Fruit fly (Drosophila melanogaster): Measurements from ENCODE around the gene lili.

Gene lili

dm6 chr3R:24816993-24817854 is 3.4 kb upstream of the lili start, which contains the start of the genes CG5808 and Saf-B:
Gene CG5808, minus strand, starts transcription at chr3R:24817007.
Gene Saf-B, plus strand, starts transcription at chr3R:24817464.
- TF ChIP-seq dmrt93B (GFP tag; optimal IDR thresholded peaks at IDR 0.05) (no peak), psq (GFP tag; optimal IDR thresholded peaks at IDR 0.05) (peak; percentile 27), Hr83 (GFP tag; optimal IDR thresholded peaks at IDR 0.05; ENCODE audit: poor library complexity, severe bottlenecking) (peak; percentile 22), Rel (GFP tag; optimal IDR thresholded peaks at IDR 0.05) (no peak), Rel (tag; optimal IDR thresholded peaks at IDR 0.05) (peak; percentile 19), CrebA (GFP tag; optimal IDR thresholded peaks at IDR 0.05; ENCODE audit: borderline replicate concordance) (no peak), N (GFP tag; optimal IDR thresholded peaks at IDR 0.05) (no peak)

- TF ChIP-seq GATAd (GFP tag; optimal IDR thresholded peaks at IDR 0.05), result no peak
- TF ChIP-seq Sp1 (GFP tag; optimal IDR thresholded peaks at IDR 0.05), result no peak
- no peak for TF ChIP-seq sv (GFP tag; optimal IDR thresholded peaks at IDR 0.05)
- no peak for TF ChIP-seq dsf (GFP tag; optimal IDR thresholded peaks at IDR 0.05; ENCODE audit: borderline replicate concordance)
- no peak for TF ChIP-seq dl (GFP tag; optimal IDR thresholded peaks at IDR 0.05; ENCODE audit: insufficient read depth in 1 of 2, partially characterized antibody in 2 of 2)
- TF ChIP-seq Myc (optimal IDR thresholded peaks at IDR 0.05), result no peak
- TF ChIP-seq brk (GFP tag; optimal IDR thresholded peaks at IDR 0.05), result no peak
- TF ChIP-seq Hnf4 (GFP tag; optimal IDR thresholded peaks at IDR 0.05), result no peak
- TF ChIP-seq lola (GFP tag; optimal IDR thresholded peaks at IDR 0.05), result no peak
- TF ChIP-seq CG9705 (GFP tag; optimal IDR thresholded peaks at IDR 0.05), result no peak
- TF ChIP-seq CrebA (GFP tag; optimal IDR thresholded peaks at IDR 0.05; ENCODE audit: borderline replicate concordance), result no peak
- no peak for TF ChIP-seq Hr78 (GFP tag; optimal IDR thresholded peaks at IDR 0.05)
- TF ChIP-seq Dif (GFP tag; optimal IDR thresholded peaks at IDR 0.05; ENCODE audit: partially characterized antibody), result no peak
- TF ChIP-seq sage (GFP tag; optimal IDR thresholded peaks at IDR 0.05), result no peak
Observed at dm6 chr3R:24812987-24813636, 700 bp downstream of the lili start.

- TF ChIP-seq rgr (GFP tag; optimal IDR thresholded peaks at IDR 0.05) (no peak), Mio (GFP tag; optimal IDR thresholded peaks at IDR 0.05) (no peak)
Observed at dm6 chr3R:24812394-24812793, 1.4 kb downstream of the lili start.

dm6 chr3R:24810844-24811625 is 2.8 kb downstream of the lili start:
- TF ChIP-seq CG32264 (GFP tag; optimal IDR thresholded peaks at IDR 0.05) (peak; percentile 83), dmrt93B (GFP tag; optimal IDR thresholded peaks at IDR 0.05) (peak; percentile 81), fru (GFP tag; optimal IDR thresholded peaks at IDR 0.05) (peak; percentile 95), woc (GFP tag; optimal IDR thresholded peaks at IDR 0.05) (peak; percentile 73), Rel (GFP tag; optimal IDR thresholded peaks at IDR 0.05) (peak; percentile 4), Rel (tag; optimal IDR thresholded peaks at IDR 0.05) (peak; percentile 65), rgr (GFP tag; optimal IDR thresholded peaks at IDR 0.05) (peak; percentile 96), jim (GFP tag; optimal IDR thresholded peaks at IDR 0.05) (no peak), OdsH (GFP tag; optimal IDR thresholded peaks at IDR 0.05) (peak; percentile 94), dsf (GFP tag; optimal IDR thresholded peaks at IDR 0.05; ENCODE audit: borderline replicate concordance) (peak; percentile 61), tai (GFP tag; optimal IDR thresholded peaks at IDR 0.05) (peak; percentile 91), Hr83 (GFP tag; optimal IDR thresholded peaks at IDR 0.05; ENCODE audit: poor library complexity, severe bottlenecking) (peak; percentile 58), GATAd (GFP tag; optimal IDR thresholded peaks at IDR 0.05) (peak; percentile 78), CrebA (GFP tag; optimal IDR thresholded peaks at IDR 0.05; ENCODE audit: borderline replicate concordance) (no peak), Hr78 (GFP tag; optimal IDR thresholded peaks at IDR 0.05) (no peak), brk (GFP tag; optimal IDR thresholded peaks at IDR 0.05) (peak; percentile 74), Dfd (GFP tag; optimal IDR thresholded peaks at IDR 0.05) (no peak), br (GFP tag; optimal IDR thresholded peaks at IDR 0.05) (peak; percentile 94), Mio (GFP tag; optimal IDR thresholded peaks at IDR 0.05) (peak; percentile 66), Sp1 (GFP tag; optimal IDR thresholded peaks at IDR 0.05) (peak; percentile 89), foxo (GFP tag; optimal IDR thresholded peaks at IDR 0.05) (peak; percentile 87 to 95), ey (GFP tag; optimal IDR thresholded peaks at IDR 0.05) (peak; percentile 96), Vsx2 (GFP tag; optimal IDR thresholded peaks at IDR 0.05; ENCODE audit: partially characterized antibody) (no peak), sage (GFP tag; optimal IDR thresholded peaks at IDR 0.05) (peak; percentile 58), dl (GFP tag; optimal IDR thresholded peaks at IDR 0.05; ENCODE audit: insufficient read depth in 1 of 2, partially characterized antibody in 2 of 2) (no peak), CG9705 (GFP tag; optimal IDR thresholded peaks at IDR 0.05) (peak; percentile 41), Hnf4 (GFP tag; optimal IDR thresholded peaks at IDR 0.05) (peak; percentile 94), Myc (optimal IDR thresholded peaks at IDR 0.05) (no peak), Jra (GFP tag; optimal IDR thresholded peaks at IDR 0.05) (peak; percentile 92), sv (GFP tag; optimal IDR thresholded peaks at IDR 0.05) (peak; percentile 88), h (GFP tag; optimal IDR thresholded peaks at IDR 0.05) (peak; percentile 97), N (GFP tag; optimal IDR thresholded peaks at IDR 0.05) (no peak), usp (GFP tag; optimal IDR thresholded peaks at IDR 0.05) (no peak), pan (optimal IDR thresholded peaks at IDR 0.05) (no peak)
